Worm (Caenorhabditis elegans): ENCODE data around the gene fat-7.

ce11 chrV:7150570-7150969 is 2.4 kb downstream of the fat-7 start, which contains the start of gene F10D2.8:
- TF ChIP-seq pha-4 (tag; optimal IDR thresholded peaks at IDR 0.05), result no peak
- TF ChIP-seq snpc-4 (tag; optimal IDR thresholded peaks at IDR 0.05), result no peak
- no peak for TF ChIP-seq nhr-2 (tag; optimal IDR thresholded peaks at IDR 0.05)
- no peak for TF ChIP-seq nhr-28 (tag; optimal IDR thresholded peaks at IDR 0.05)
- no peak for TF ChIP-seq zip-8 (tag; optimal IDR thresholded peaks at IDR 0.05)
- TF ChIP-seq ceh-39 (tag; optimal IDR thresholded peaks at IDR 0.05), result no peak

Measured in whole organism, mixed stage, embryonic.